Worm (Caenorhabditis elegans) whole organism, L4 larva: ENCODE measurements around the gene acs-11.
A peak's percentile ranks its signal among the peaks of the same experiment; 100 is the strongest.

Source experiments
- F49E8.2 ChIP-seq: sonication (generic microtip); optimal IDR thresholded peaks from 2 replicates; lab custom pipeline; 2016; ENCODE audit warnings: missing compliant biosample characterization, mild to moderate bottlenecking, missing genetic modification characterization, borderline replicate concordance
- aha-1 ChIP-seq: fragments of 150-350 bp; peaks from one replicate; lab custom pipeline; 2014; ENCODE audit warnings: missing biosample characterization, missing genetic modification characterization
- hif-1 ChIP-seq, 2 experiments: sonication (generic microtip); optimal IDR thresholded peaks; 2 replicates each; lab custom pipeline; 2016 to 2017; ENCODE audit warnings: missing compliant biosample characterization in 2 of 2, missing genetic modification characterization in 2 of 2, missing genetic modification reagents in 2 of 2, missing genotype in 2 of 2, mild to moderate bottlenecking in 1 of 2
- skn-1 ChIP-seq: fragments of 150-350 bp; optimal IDR thresholded peaks from 2 replicates; lab custom pipeline; 2014; ENCODE audit warnings: missing biosample characterization, missing genetic modification characterization

The acs-11 gene

ce11 chrII:4791272-4791671, 49.3 kb downstream of the acs-11 start, which contains the start of gene F26G1.1 (continued):
- peak in 1 of 2 experiments; percentile 87 for TF ChIP-seq hif-1 (tag; optimal IDR thresholded peaks at IDR 0.05; lab: Kevin White, UChicago)

- TF ChIP-seq skn-1 (tag; lab: Kevin White, UChicago) (no peak), F49E8.2 (no peak), aha-1 (tag; lab: Kevin White, UChicago) (peak; percentile 95)
Observed at ce11 chrII:4793320-4793719, 51.4 kb downstream of the acs-11 start.
